Worm (Caenorhabditis elegans): ENCODE results near the gene arrd-19.

ce11 chrV:3346434-3347019, 31.2 kb upstream of the arrd-19 start, which contains the start of gene fbxa-65:
- TF ChIP-seq alr-1 (tag; optimal IDR thresholded peaks at IDR 0.05) = no peak
- no peak for TF ChIP-seq blmp-1 (tag; optimal IDR thresholded peaks at IDR 0.05; ENCODE audit: insufficient read depth)
- TF ChIP-seq egl-27 (tag; optimal IDR thresholded peaks at IDR 0.05) = no peak
- no peak for TF ChIP-seq zag-1 (tag; optimal IDR thresholded peaks at IDR 0.05)
- TF ChIP-seq snpc-4 (tag; optimal IDR thresholded peaks at IDR 0.05) = no peak
- TF ChIP-seq ztf-1 (GFP tag; conservative IDR thresholded peaks at IDR 0.05) = no peak
- no peak for TF ChIP-seq ceh-16 (tag; optimal IDR thresholded peaks at IDR 0.05)
- TF ChIP-seq ZK546.5 (tag; optimal IDR thresholded peaks at IDR 0.05) = no peak
- no peak for TF ChIP-seq crh-2 (tag; optimal IDR thresholded peaks at IDR 0.05)
- no peak for TF ChIP-seq lin-39 (tag; optimal IDR thresholded peaks at IDR 0.05)
- no peak for TF ChIP-seq skn-1 (tag; optimal IDR thresholded peaks at IDR 0.05)
- TF ChIP-seq fos-1 (tag; optimal IDR thresholded peaks at IDR 0.05) = no peak

Measured in whole organism, L2 larva.